Fruit fly (Drosophila melanogaster) whole organism, adult: Measurements from ENCODE around the gene Cyp4g1.

Experiments
- CG11617 ChIP-seq: fragments of 200-800 bp; sonication (Bioruptor generic); optimal IDR thresholded peaks from 2 replicates; lab custom pipeline; 2017; ENCODE audit warnings: mild to moderate bottlenecking, missing biosample characterization, missing genetic modification reagents, missing genetic modification characterization
- CG12768 ChIP-seq: fragments of 200-800 bp; sonication (Bioruptor generic); optimal IDR thresholded peaks from 2 replicates; lab custom pipeline; 2017; ENCODE audit warnings: missing biosample characterization, missing genetic modification characterization, mild to moderate bottlenecking, moderate library complexity, missing genetic modification reagents
- CG14711 ChIP-seq: fragments of 200-800 bp; sonication (Bioruptor generic); optimal IDR thresholded peaks from 2 replicates; lab custom pipeline; 2018; ENCODE audit warnings: missing biosample characterization, mild to moderate bottlenecking, missing genetic modification characterization, moderate library complexity
- CG1620 ChIP-seq: fragments of 200-800 bp; sonication (Bioruptor generic); optimal IDR thresholded peaks from 2 replicates; lab custom pipeline; 2016; ENCODE audit warnings: missing biosample characterization, missing genetic modification characterization
- CG33017 ChIP-seq: fragments of 200-800 bp; sonication (Bioruptor generic); optimal IDR thresholded peaks from 2 replicates; lab custom pipeline; 2018; ENCODE audit warnings: missing biosample characterization, mild to moderate bottlenecking, missing genetic modification characterization, moderate library complexity
- CG5204 ChIP-seq: fragments of 200-800 bp; sonication (Bioruptor generic); optimal IDR thresholded peaks from 2 replicates; lab custom pipeline; 2016; ENCODE audit warnings: missing biosample characterization, missing genetic modification characterization
- CG7045 ChIP-seq: fragments of 200-800 bp; sonication (Bioruptor generic); optimal IDR thresholded peaks from 2 replicates; lab custom pipeline; 2017; ENCODE audit warnings: missing biosample characterization, mild to moderate bottlenecking, missing genetic modification characterization
- CG7101 ChIP-seq: fragments of 200-800 bp; sonication (Bioruptor generic); optimal IDR thresholded peaks from 2 replicates; lab custom pipeline; 2018; ENCODE audit warnings: missing biosample characterization, mild to moderate bottlenecking, missing genetic modification characterization, moderate library complexity
- Clk ChIP-seq: fragments of 200-800 bp; sonication (Bioruptor generic); optimal IDR thresholded peaks from 2 replicates; lab custom pipeline; 2017; ENCODE audit warnings: missing biosample characterization, missing genetic modification characterization
- Crg-1 ChIP-seq: fragments of 200-800 bp; sonication (Bioruptor generic); optimal IDR thresholded peaks from 2 replicates; lab custom pipeline; 2016; ENCODE audit warnings: missing biosample characterization, missing genetic modification characterization
- Hr96 ChIP-seq: fragments of 200-800 bp; sonication (Bioruptor generic); optimal IDR thresholded peaks from 2 replicates; lab custom pipeline; 2016; ENCODE audit warnings: missing biosample characterization, missing genetic modification characterization
- Mnt ChIP-seq: fragments of 200-800 bp; sonication (Bioruptor generic); optimal IDR thresholded peaks from 2 replicates; lab custom pipeline; 2016; ENCODE audit warnings: missing biosample characterization, mild to moderate bottlenecking, missing genetic modification characterization
- bab1 ChIP-seq: fragments of 200-800 bp; sonication (Bioruptor generic); optimal IDR thresholded peaks from 3 replicates; lab custom pipeline; 2019; ENCODE audit warnings: missing biosample characterization, mild to moderate bottlenecking, missing genetic modification characterization, moderate library complexity
- cic ChIP-seq: fragments of 200-800 bp; sonication (Bioruptor generic); optimal IDR thresholded peaks from 2 replicates; lab custom pipeline; 2017; ENCODE audit warnings: missing biosample characterization, mild to moderate bottlenecking, missing genetic modification characterization, moderate library complexity
- cnc ChIP-seq, 2 experiments: fragments of >200 bp; optimal IDR thresholded peaks; 2 replicates each; lab custom pipeline; 2017
- kay ChIP-seq: fragments of 200-800 bp; sonication (Bioruptor generic); peaks from one replicate; lab custom pipeline; 2016; ENCODE audit warnings: missing biosample characterization, missing genetic modification characterization, borderline replicate concordance
- ovo ChIP-seq: fragments of 200-800 bp; sonication (Bioruptor generic); optimal IDR thresholded peaks from 2 replicates; lab custom pipeline; 2016; ENCODE audit warnings: missing biosample characterization, missing genetic modification characterization
- pad ChIP-seq: fragments of 200-800 bp; sonication (Bioruptor generic); optimal IDR thresholded peaks from 3 replicates; lab custom pipeline; 2017; ENCODE audit warnings: missing biosample characterization, missing genetic modification characterization, mild to moderate bottlenecking, moderate library complexity, missing genetic modification reagents
- tj ChIP-seq: fragments of 200-800 bp; sonication (Bioruptor generic); optimal IDR thresholded peaks from 3 replicates; lab custom pipeline; 2017; ENCODE audit warnings: missing biosample characterization, mild to moderate bottlenecking, missing genetic modification characterization, moderate library complexity
- toe ChIP-seq: fragments of 200-800 bp; sonication (Bioruptor generic); optimal IDR thresholded peaks from 2 replicates; lab custom pipeline; 2016; ENCODE audit warnings: missing biosample characterization, missing genetic modification characterization

Cyp4g1 gene

dm6 chrX:469235-469634 is at the start of gene Cyp4g1:
TSS of gene Cyp4g1 (minus strand) at chrX:469335.
- TF ChIP-seq CG14711 (tag; lab: Kevin White, UChicago): no peak
- TF ChIP-seq bab1 (GFP tag; lab: Kevin White, UChicago): no peak
- TF ChIP-seq Crg-1 (GFP tag; lab: Kevin White, UChicago): no peak
- TF ChIP-seq CG7101: no peak
- TF ChIP-seq CG33017 (tag; lab: Kevin White, UChicago): no peak
- no peak for TF ChIP-seq ovo (GFP tag; lab: Kevin White, UChicago)
- peak; percentile 36 for TF ChIP-seq CG12768

- TF ChIP-seq Hr96 (GFP tag; lab: Kevin White, UChicago) (no peak), CG11617 (GFP tag; lab: Kevin White, UChicago) (no peak), cnc (optimal IDR thresholded peaks at IDR 0.05; lab: Kevin White, UChicago) (no peak)
These were observed 49.7 kb upstream of the Cyp4g1 start for dm6 chrX:518858-519257.

- TF ChIP-seq CG11617 (GFP tag; lab: Kevin White, UChicago) (no peak), CG1620 (GFP tag; lab: Kevin White, UChicago) (no peak), CG33017 (tag; lab: Kevin White, UChicago) (no peak), Hr96 (GFP tag; lab: Kevin White, UChicago) (no peak), Clk (no peak), cnc (optimal IDR thresholded peaks at IDR 0.05; lab: Kevin White, UChicago) (no peak), CG7101 (no peak), ovo (GFP tag; lab: Kevin White, UChicago) (no peak), CG7045 (GFP tag; lab: Kevin White, UChicago) (no peak), Crg-1 (GFP tag; lab: Kevin White, UChicago) (no peak), kay (no peak), CG12768 (no peak), bab1 (GFP tag; lab: Kevin White, UChicago) (no peak)
These were observed 46.5 kb upstream of the Cyp4g1 start for dm6 chrX:515676-516075.

dm6 chrX:512527-512926 is 43.4 kb upstream of the Cyp4g1 start:
- TF ChIP-seq Crg-1 (GFP tag; lab: Kevin White, UChicago): no peak
- no peak for TF ChIP-seq CG7101
- no peak for TF ChIP-seq bab1 (GFP tag; lab: Kevin White, UChicago)
- TF ChIP-seq toe (GFP tag; lab: Kevin White, UChicago): no peak

dm6 chrX:510528-510927 is 41.4 kb upstream of the Cyp4g1 start:
- TF ChIP-seq toe (GFP tag; lab: Kevin White, UChicago) (no peak), Clk (no peak), CG14711 (tag; lab: Kevin White, UChicago) (no peak), Crg-1 (GFP tag; lab: Kevin White, UChicago) (no peak), CG7101 (no peak), kay (no peak), CG1620 (GFP tag; lab: Kevin White, UChicago) (no peak), ovo (GFP tag; lab: Kevin White, UChicago) (no peak)

dm6 chrX:509117-509516 is 40.0 kb upstream of the Cyp4g1 start, which contains the start of gene arg:
TSS of gene arg (plus strand) at chrX:509435.
- TF ChIP-seq CG1620 (GFP tag; lab: Kevin White, UChicago) (no peak), cic (GFP tag; lab: Kevin White, UChicago) (peak; percentile 3)

- TF ChIP-seq kay (no peak), CG5204 (GFP tag; lab: Kevin White, UChicago) (no peak), Crg-1 (GFP tag; lab: Kevin White, UChicago) (peak; percentile 67), cnc (optimal IDR thresholded peaks at IDR 0.05; lab: Kevin White, UChicago) (no peak), Clk (peak; percentile 77), ovo (GFP tag; lab: Kevin White, UChicago) (peak; percentile 59), tj (GFP tag; lab: Kevin White, UChicago) (peak; percentile 65), Mnt (GFP tag; lab: Kevin White, UChicago) (peak; percentile 78), CG33017 (tag; lab: Kevin White, UChicago) (peak; percentile 79), toe (GFP tag; lab: Kevin White, UChicago) (peak; percentile 70), CG14711 (tag; lab: Kevin White, UChicago) (peak; percentile 75), CG7045 (GFP tag; lab: Kevin White, UChicago) (peak; percentile 83), CG11617 (GFP tag; lab: Kevin White, UChicago) (peak; percentile 84), bab1 (GFP tag; lab: Kevin White, UChicago) (peak; percentile 82), CG12768 (peak; percentile 83), CG7101 (peak; percentile 90), pad (GFP tag; lab: Kevin White, UChicago) (peak; percentile 81), CG1620 (GFP tag; lab: Kevin White, UChicago) (peak; percentile 50), cic (GFP tag; lab: Kevin White, UChicago) (peak; percentile 73), Hr96 (GFP tag; lab: Kevin White, UChicago) (no peak)
These were observed 30.5 kb upstream of the Cyp4g1 start for dm6 chrX:499589-500041.
